Fruit fly (Drosophila melanogaster) whole organism, embryonic: ENCODE measurements around the gene GstD8.
A peak's percentile ranks its signal among the peaks of the same experiment; 100 is the strongest.

Experiments used
- Abd-B ChIP-seq: fragments of 200-800 bp; sonication (Bioruptor generic); optimal IDR thresholded peaks from 2 replicates; lab custom pipeline; 2018; ENCODE audit warnings: missing biosample characterization, mild to moderate bottlenecking, missing genetic modification characterization, moderate library complexity
- Ada2b ChIP-seq: fragments of 200-800 bp; sonication (Bioruptor generic); IDR thresholded peaks from 2 replicates; pipeline ENCODE4 v1.3.6; 2022; ENCODE audit warnings: missing biosample characterization, missing genetic modification characterization
- Adf1 ChIP-seq: fragments of 200-800 bp; sonication (Bioruptor generic); IDR thresholded peaks from 2 replicates; pipeline ENCODE4 v1.3.6; 2022; ENCODE audit warnings: missing biosample characterization, missing genetic modification characterization
- BEAF-32 ChIP-seq: fragments of 200-800 bp; sonication (Bioruptor generic); optimal IDR thresholded peaks from 3 replicates; lab custom pipeline; 2017; ENCODE audit warnings: missing biosample characterization, missing genetic modification characterization, mild to moderate bottlenecking, moderate library complexity, missing genetic modification reagents
- CG10654 ChIP-seq: fragments of 200-800 bp; sonication (Bioruptor generic); optimal IDR thresholded peaks from 2 replicates; lab custom pipeline; 2016; ENCODE audit warnings: missing biosample characterization, missing genetic modification characterization
- CG10979 ChIP-seq: fragments of 200-800 bp; sonication (Bioruptor generic); optimal IDR thresholded peaks from 2 replicates; lab custom pipeline; 2018; ENCODE audit warnings: missing biosample characterization, mild to moderate bottlenecking, missing genetic modification characterization, moderate library complexity
- CG13123 ChIP-seq: fragments of 200-800 bp; sonication (Bioruptor generic); optimal IDR thresholded peaks from 2 replicates; lab custom pipeline; 2016; ENCODE audit warnings: missing biosample characterization, missing genetic modification characterization
- CG1602 ChIP-seq: fragments of 200-800 bp; sonication (Bioruptor generic); optimal IDR thresholded peaks from 3 replicates; lab custom pipeline; 2016; ENCODE audit warnings: missing biosample characterization, missing genetic modification characterization
- CG1647 ChIP-seq: fragments of 200-800 bp; sonication (Bioruptor generic); optimal IDR thresholded peaks from 3 replicates; lab custom pipeline; 2016; ENCODE audit warnings: missing biosample characterization, missing genetic modification characterization
- CG16779 ChIP-seq: fragments of 200-800 bp; sonication (Bioruptor generic); IDR thresholded peaks from 2 replicates; pipeline ENCODE4 v1.3.6; 2022; ENCODE audit warnings: missing biosample characterization, missing genetic modification characterization
- CG2199 ChIP-seq: fragments of 200-800 bp; sonication (Bioruptor generic); IDR thresholded peaks from 3 replicates; pipeline ENCODE4 v1.3.6; 2022; ENCODE audit warnings: missing biosample characterization, missing genetic modification characterization
- CG3065 ChIP-seq: fragments of 200-800 bp; sonication (Bioruptor generic); optimal IDR thresholded peaks from 2 replicates; lab custom pipeline; 2016; ENCODE audit warnings: missing biosample characterization, missing genetic modification characterization
- CG33213 ChIP-seq: fragments of 200-800 bp; sonication (Bioruptor generic); optimal IDR thresholded peaks from 3 replicates; lab custom pipeline; 2016; ENCODE audit warnings: missing biosample characterization, missing genetic modification characterization
- CG4360 ChIP-seq: fragments of 200-800 bp; sonication (Bioruptor generic); IDR thresholded peaks from 2 replicates; pipeline ENCODE4 v1.3.6; 2022; ENCODE audit warnings: missing biosample characterization, missing genetic modification characterization
- CG6765 ChIP-seq: fragments of 200-800 bp; sonication (Bioruptor generic); optimal IDR thresholded peaks from 3 replicates; lab custom pipeline; 2017; ENCODE audit warnings: missing biosample characterization, mild to moderate bottlenecking, missing genetic modification characterization
- CG6791 ChIP-seq: fragments of 200-800 bp; sonication (Bioruptor generic); IDR thresholded peaks from 3 replicates; pipeline ENCODE4 v1.3.6; 2022; ENCODE audit warnings: missing biosample characterization, missing genetic modification characterization; ENCODE audit not compliant: partially characterized antibody
- CG7556 ChIP-seq: fragments of 200-800 bp; sonication (Bioruptor generic); optimal IDR thresholded peaks from 2 replicates; lab custom pipeline; 2017; ENCODE audit warnings: missing biosample characterization, mild to moderate bottlenecking, missing genetic modification characterization
- CG9215 ChIP-seq: fragments of 200-800 bp; sonication (Bioruptor generic); IDR thresholded peaks from 2 replicates; pipeline ENCODE4 v1.3.6; 2022; ENCODE audit warnings: missing biosample characterization, missing genetic modification characterization
- CG9876 ChIP-seq: fragments of 200-800 bp; sonication (Bioruptor generic); optimal IDR thresholded peaks from 2 replicates; lab custom pipeline; 2016; ENCODE audit warnings: missing biosample characterization, missing genetic modification characterization
- CHES-1-like ChIP-seq: fragments of 200-800 bp; sonication (Bioruptor generic); optimal IDR thresholded peaks from 2 replicates; lab custom pipeline; 2016; ENCODE audit warnings: missing biosample characterization, missing genetic modification characterization
- Chrac-16 ChIP-seq: fragments of 200-800 bp; sonication (Bioruptor generic); optimal IDR thresholded peaks from 3 replicates; lab custom pipeline; 2016; ENCODE audit warnings: missing biosample characterization, missing genetic modification characterization
- Dfd ChIP-seq, 2 experiments: fragments of >200 bp; optimal IDR thresholded peaks; 2 replicates each; lab custom pipeline; 2017; ENCODE audit warnings: missing biosample characterization in 2 of 2, missing genetic modification characterization in 2 of 2
- Dll ChIP-seq: fragments of 200-800 bp; sonication (Bioruptor generic); IDR thresholded peaks from 4 replicates; pipeline ENCODE4 v1.3.6; 2022; ENCODE audit warnings: missing biosample characterization, missing genetic modification characterization; ENCODE audit not compliant: partially characterized antibody
- Ets97D ChIP-seq: fragments of 200-800 bp; sonication (Bioruptor generic); optimal IDR thresholded peaks from 3 replicates; lab custom pipeline; 2016; ENCODE audit warnings: missing biosample characterization, missing genetic modification characterization
- HmgD ChIP-seq: fragments of 200-800 bp; sonication (Bioruptor generic); optimal IDR thresholded peaks from 3 replicates; lab custom pipeline; 2016; ENCODE audit warnings: missing biosample characterization, missing genetic modification characterization
- Med ChIP-seq: fragments of 200-800 bp; sonication (Bioruptor generic); peaks from one replicate; lab custom pipeline; 2016; ENCODE audit warnings: missing biosample characterization, missing genetic modification characterization, mild to moderate bottlenecking, inconsistent platforms, moderate library complexity
- Nf-YB ChIP-seq: fragments of 200-800 bp; sonication (Bioruptor generic); optimal IDR thresholded peaks from 3 replicates; lab custom pipeline; 2019; ENCODE audit warnings: missing biosample characterization, mild to moderate bottlenecking, missing genetic modification characterization, moderate library complexity
- Nf-YC ChIP-seq: fragments of 200-800 bp; optimal IDR thresholded peaks from 3 replicates; lab custom pipeline; 2019; ENCODE audit warnings: missing biosample characterization, mild to moderate bottlenecking, missing genetic modification characterization, moderate library complexity
- Oli ChIP-seq: fragments of 200-800 bp; sonication (Bioruptor generic); optimal IDR thresholded peaks from 2 replicates; lab custom pipeline; 2018; ENCODE audit warnings: missing biosample characterization, mild to moderate bottlenecking, missing genetic modification characterization, moderate library complexity
- Pdp1 ChIP-seq, 2 experiments: fragments of 200-800 bp; sonication (Bioruptor generic); optimal IDR thresholded peaks; 3 replicates each; lab custom pipeline; 2016; ENCODE audit warnings: missing biosample characterization in 2 of 2, missing genetic modification characterization in 2 of 2, mild to moderate bottlenecking in 1 of 2, moderate library complexity in 1 of 2
- Sox100B ChIP-seq: fragments of 200-800 bp; sonication (Bioruptor generic); optimal IDR thresholded peaks from 3 replicates; lab custom pipeline; 2018; ENCODE audit warnings: missing biosample characterization, mild to moderate bottlenecking, missing genetic modification characterization
- Sox102F ChIP-seq: fragments of 200-800 bp; sonication (Bioruptor generic); optimal IDR thresholded peaks from 2 replicates; lab custom pipeline; 2018; ENCODE audit warnings: missing biosample characterization, mild to moderate bottlenecking, missing genetic modification characterization, moderate library complexity
- Stat92E ChIP-seq, 3 experiments: fragments of >200 bp in 2 of 3; fragments of 200-800 bp in 1 of 3; sonication (Bioruptor generic) in 1 of 3; optimal IDR thresholded peaks; 2 replicates each; lab custom pipeline; 2017 to 2019; ENCODE audit warnings: missing biosample characterization in 3 of 3, missing genetic modification characterization in 3 of 3, mild to moderate bottlenecking in 1 of 3, moderate library complexity in 1 of 3
- bab2 ChIP-seq: fragments of 200-800 bp; sonication (Bioruptor generic); optimal IDR thresholded peaks from 2 replicates; lab custom pipeline; 2016; ENCODE audit warnings: missing biosample characterization, missing genetic modification characterization
- bbx ChIP-seq: fragments of 200-800 bp; sonication (Bioruptor generic); IDR thresholded peaks from 2 replicates; pipeline ENCODE4 v1.3.6; 2022; ENCODE audit warnings: missing biosample characterization, missing genetic modification characterization; ENCODE audit not compliant: partially characterized antibody
- cas ChIP-seq: fragments of 200-800 bp; sonication (Bioruptor generic); IDR thresholded peaks from 2 replicates; pipeline ENCODE4 v1.3.6; 2022; ENCODE audit warnings: missing biosample characterization, missing genetic modification characterization
- chif ChIP-seq, 2 experiments: fragments of 200-800 bp; sonication (Bioruptor generic); optimal IDR thresholded peaks; 3 replicates each; lab custom pipeline; 2016; ENCODE audit warnings: missing biosample characterization in 2 of 2, missing genetic modification characterization in 2 of 2
- crc ChIP-seq: fragments of 200-800 bp; sonication (Bioruptor generic); optimal IDR thresholded peaks from 2 replicates; lab custom pipeline; 2016; ENCODE audit warnings: missing biosample characterization, missing genetic modification characterization
- cwo ChIP-seq: fragments of 200-800 bp; sonication (Bioruptor generic); optimal IDR thresholded peaks from 3 replicates; lab custom pipeline; 2017; ENCODE audit warnings: missing biosample characterization, missing genetic modification characterization, mild to moderate bottlenecking, moderate library complexity, missing genetic modification reagents
- insv ChIP-seq, 2 experiments: fragments of 200-800 bp; sonication (Bioruptor generic); optimal IDR thresholded peaks; 3 replicates each; lab custom pipeline; 2016 to 2018; ENCODE audit warnings: missing biosample characterization in 2 of 2, missing genetic modification characterization in 2 of 2
- knrl ChIP-seq: fragments of 200-800 bp; sonication (Bioruptor generic); IDR thresholded peaks from 3 replicates; pipeline ENCODE4 v1.3.6; 2022; ENCODE audit warnings: missing biosample characterization, missing genetic modification characterization; ENCODE audit not compliant: partially characterized antibody
- lov ChIP-seq, 2 experiments: fragments of 200-800 bp in 1 of 2; fragments of >200 bp in 1 of 2; sonication (Bioruptor generic) in 1 of 2; IDR thresholded peaks in 1 of 2; optimal IDR thresholded peaks in 1 of 2; 2 replicates in 1 of 2; 3 replicates in 1 of 2; pipeline versions ENCODE4 v1.3.6 to Lab custom; 2017 to 2022; ENCODE audit warnings: missing biosample characterization in 1 of 2, missing genetic modification characterization in 1 of 2
- maf-S ChIP-seq: fragments of 200-800 bp; sonication (Bioruptor generic); optimal IDR thresholded peaks from 2 replicates; lab custom pipeline; 2016; ENCODE audit warnings: missing biosample characterization, missing genetic modification characterization
- p53 ChIP-seq: fragments of 200-800 bp; sonication (Bioruptor generic); optimal IDR thresholded peaks from 2 replicates; lab custom pipeline; 2016; ENCODE audit warnings: missing biosample characterization, missing genetic modification characterization
- rib ChIP-seq: fragments of 200-800 bp; sonication (Bioruptor generic); IDR thresholded peaks from 2 replicates; pipeline ENCODE4 v1.3.6; 2022; ENCODE audit warnings: missing biosample characterization, missing genetic modification characterization
- shn ChIP-seq: fragments of 200-800 bp; sonication (Bioruptor generic); optimal IDR thresholded peaks from 3 replicates; lab custom pipeline; 2016; ENCODE audit warnings: missing biosample characterization, missing genetic modification characterization
- tll ChIP-seq, 2 experiments: fragments of 200-800 bp in 1 of 2; fragments of >200 bp in 1 of 2; sonication (Bioruptor generic) in 1 of 2; optimal IDR thresholded peaks; 2 replicates each; lab custom pipeline; 2017 to 2019; ENCODE audit warnings: missing biosample characterization in 2 of 2, missing genetic modification characterization in 2 of 2, mild to moderate bottlenecking in 1 of 2, moderate library complexity in 1 of 2
- unpg ChIP-seq: fragments of 200-800 bp; sonication (Bioruptor generic); optimal IDR thresholded peaks from 3 replicates; lab custom pipeline; 2018; ENCODE audit warnings: missing biosample characterization, mild to moderate bottlenecking, missing genetic modification characterization, moderate library complexity
- zfh1 ChIP-seq: fragments of 200-800 bp; sonication (Bioruptor generic); IDR thresholded peaks from 3 replicates; pipeline ENCODE4 v1.3.6; 2022; ENCODE audit warnings: missing biosample characterization, missing genetic modification characterization

The GstD8 gene

DNA sequence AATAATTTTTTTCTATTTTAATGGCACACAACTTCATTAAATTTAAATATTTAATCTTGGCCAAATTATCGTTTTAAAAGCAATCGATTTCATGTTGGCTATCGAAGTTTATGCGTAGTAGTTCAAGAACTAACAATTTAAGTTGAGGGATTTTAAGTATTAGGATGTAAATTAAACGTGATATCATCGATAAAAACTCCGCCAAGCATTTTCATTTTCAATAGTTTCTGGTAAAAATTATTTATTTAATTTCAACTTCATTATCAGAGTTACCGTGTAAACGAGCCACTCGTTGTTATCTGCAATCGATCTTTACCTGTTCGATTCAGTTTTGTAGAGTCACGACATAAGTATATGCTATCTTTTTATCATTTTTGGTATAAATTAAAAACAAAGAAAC is 23.1 kb downstream of the GstD8 start (continued):
- TF ChIP-seq CG1647 (GFP tag; lab: Kevin White, UChicago) (peak; percentile 98), chif (GFP tag; optimal IDR thresholded peaks at IDR 0.05; lab: Kevin White, UChicago) (peak; percentile 95 to 99), CG10979 (peak; percentile 99), CG10654 (GFP tag; lab: Kevin White, UChicago) (peak; percentile 97), Dll (peak; percentile 72), knrl (GFP tag; lab: Robert Waterston, UW) (0 out of 3 replicates have a peak, but pooled peaks have one; percentile 19), Med (GFP tag; lab: Kevin White, UChicago) (peak; percentile 99), Abd-B (GFP tag; lab: Kevin White, UChicago) (peak; percentile 94), bab2 (GFP tag; lab: Kevin White, UChicago) (peak; percentile 95), tll (GFP tag; optimal IDR thresholded peaks at IDR 0.05; lab: Kevin White, UChicago) (peak in 1 of 2 experiments; percentile 76), Ets97D (GFP tag; lab: Kevin White, UChicago) (peak; percentile 90), crc (peak; percentile 91), CG9876 (peak; percentile 84), Nf-YB (GFP tag; lab: Kevin White, UChicago) (peak; percentile 89), Ada2b (GFP tag; lab: Robert Waterston, UW) (peak; percentile 99), lov (optimal IDR thresholded peaks at IDR 0.05; lab: Kevin White, UChicago) (no peak), lov (GFP tag; IDR thresholded peaks at IDR 0.05; lab: Robert Waterston, UW) (peak; percentile 98), CG3065 (GFP tag; lab: Kevin White, UChicago) (peak; percentile 89), CG7556 (GFP tag; lab: Kevin White, UChicago) (peak; percentile 95), Stat92E (GFP tag; optimal IDR thresholded peaks at IDR 0.05; lab: Kevin White, UChicago) (peak in 1 of 3 experiments; percentile 95), maf-S (GFP tag; lab: Kevin White, UChicago) (peak; percentile 94), CG16779 (GFP tag; lab: Robert Waterston, UW) (peak; percentile 92), CHES-1-like (GFP tag; lab: Kevin White, UChicago) (peak; percentile 90), CG6791 (GFP tag; lab: Robert Waterston, UW) (no peak), Pdp1 (GFP tag; optimal IDR thresholded peaks at IDR 0.05; lab: Kevin White, UChicago) (peak; percentile 94 to 96), CG6765 (GFP tag; lab: Kevin White, UChicago) (peak; percentile 99), HmgD (GFP tag; lab: Kevin White, UChicago) (peak; percentile 93), CG9215 (GFP tag; lab: Robert Waterston, UW) (peak; percentile 80; the same call in 1 of the 2 replicates), CG4360 (peak; percentile 82), Oli (tag; lab: Kevin White, UChicago) (peak; percentile 97), BEAF-32 (GFP tag; lab: Kevin White, UChicago) (peak; percentile 46), shn (GFP tag; lab: Kevin White, UChicago) (peak; percentile 75), CG2199 (GFP tag; lab: Robert Waterston, UW) (peak; percentile 94), Nf-YC (tag; lab: Kevin White, UChicago) (peak; percentile 92), Adf1 (peak; percentile 77), p53 (GFP tag; lab: Kevin White, UChicago) (peak; percentile 80), Sox100B (GFP tag; lab: Kevin White, UChicago) (peak; percentile 98), CG1602 (GFP tag; lab: Kevin White, UChicago) (peak; percentile 96), rib (peak; percentile 86), cwo (GFP tag; lab: Kevin White, UChicago) (peak; percentile 94), Sox102F (GFP tag; lab: Kevin White, UChicago) (peak; percentile 98), zfh1 (GFP tag; lab: Robert Waterston, UW) (peak; percentile 99), Dfd (GFP tag; optimal IDR thresholded peaks at IDR 0.05; lab: Kevin White, UChicago) (no peak), bbx (GFP tag; lab: Robert Waterston, UW) (no peak), Chrac-16 (GFP tag; lab: Kevin White, UChicago) (peak; percentile 94), insv (GFP tag; optimal IDR thresholded peaks at IDR 0.05; lab: Kevin White, UChicago) (peak; percentile 22 to 79), CG13123 (GFP tag; lab: Kevin White, UChicago) (peak; percentile 84), CG33213 (GFP tag; lab: Kevin White, UChicago) (peak; percentile 99), unpg (GFP tag; lab: Kevin White, UChicago) (peak; percentile 99), cas (GFP tag; lab: Robert Waterston, UW) (peak; percentile 89)
